Fruit fly (Drosophila melanogaster) whole organism, wandering third instar larva: ENCODE results near the gene CG32767.

ENCODE experiments used
- Abd-B ChIP-seq: fragments of >200 bp; optimal IDR thresholded peaks from 2 replicates; lab custom pipeline; 2017; ENCODE audit warnings: missing biosample characterization, missing genetic modification characterization
- CG32264 ChIP-seq: fragments of 200-800 bp; sonication (Bioruptor generic); optimal IDR thresholded peaks from 2 replicates; lab custom pipeline; 2016; ENCODE audit warnings: missing biosample characterization, missing genetic modification characterization
- CG9705 ChIP-seq: fragments of 200-800 bp; sonication (Bioruptor generic); optimal IDR thresholded peaks from 2 replicates; lab custom pipeline; 2018; ENCODE audit warnings: missing biosample characterization, mild to moderate bottlenecking, missing genetic modification characterization
- CrebA ChIP-seq: fragments of 200-800 bp; sonication (Bioruptor generic); optimal IDR thresholded peaks from 2 replicates; lab custom pipeline; 2016; ENCODE audit warnings: missing biosample characterization, mild to moderate bottlenecking, missing genetic modification characterization, borderline replicate concordance
- Dfd ChIP-seq: fragments of >200 bp; optimal IDR thresholded peaks from 2 replicates; lab custom pipeline; 2017; ENCODE audit warnings: missing biosample characterization, missing genetic modification characterization
- Dif ChIP-seq: fragments of 200-275, 200-300 bp; sonication (Bioruptor generic); optimal IDR thresholded peaks from 2 replicates; lab custom pipeline; 2018; ENCODE audit warnings: missing biosample characterization, missing genetic modification characterization; ENCODE audit not compliant: partially characterized antibody
- GATAd ChIP-seq: sonication (Bioruptor generic); optimal IDR thresholded peaks from 2 replicates; lab custom pipeline; 2016; ENCODE audit warnings: missing biosample characterization, missing genetic modification characterization
- HLH106 ChIP-seq: fragments of 200-800 bp; optimal IDR thresholded peaks from 3 replicates; lab custom pipeline; 2019; ENCODE audit warnings: missing biosample characterization, mild to moderate bottlenecking, missing genetic modification characterization, moderate library complexity
- Hnf4 ChIP-seq: fragments of 200-800 bp; sonication (Bioruptor generic); optimal IDR thresholded peaks from 2 replicates; lab custom pipeline; 2016; ENCODE audit warnings: missing biosample characterization, mild to moderate bottlenecking, missing genetic modification characterization
- Hr78 ChIP-seq: fragments of >200 bp; optimal IDR thresholded peaks from 2 replicates; lab custom pipeline; 2017; ENCODE audit warnings: missing biosample characterization, missing genetic modification characterization
- Hr83 ChIP-seq: fragments of 200-300 bp; sonication (Bioruptor generic); optimal IDR thresholded peaks from 2 replicates; lab custom pipeline; 2016; ENCODE audit warnings: missing biosample characterization, mild to moderate bottlenecking, missing genetic modification characterization, moderate library complexity; ENCODE audit not compliant: poor library complexity, severe bottlenecking
- Jra ChIP-seq: sonication (Bioruptor generic); optimal IDR thresholded peaks from 2 replicates; lab custom pipeline; 2016; ENCODE audit warnings: missing biosample characterization, missing genetic modification characterization
- Mio ChIP-seq: sonication (Bioruptor generic); optimal IDR thresholded peaks from 2 replicates; lab custom pipeline; 2016; ENCODE audit warnings: missing biosample characterization, missing genetic modification characterization
- Myc ChIP-seq: fragments of >200 bp; optimal IDR thresholded peaks from 2 replicates; lab custom pipeline; 2017
- N ChIP-seq: fragments of >200 bp; optimal IDR thresholded peaks from 2 replicates; lab custom pipeline; 2018; ENCODE audit warnings: missing biosample characterization, missing external identifiers, missing genetic modification characterization
- OdsH ChIP-seq: fragments of 200-800 bp; sonication (Bioruptor generic); optimal IDR thresholded peaks from 2 replicates; lab custom pipeline; 2016; ENCODE audit warnings: missing biosample characterization, mild to moderate bottlenecking, missing genetic modification characterization
- Rel ChIP-seq, 2 experiments: fragments of 200-800 bp; sonication (Bioruptor generic) in 1 of 2; optimal IDR thresholded peaks; 2 replicates in 1 of 2; 3 replicates in 1 of 2; lab custom pipeline; 2016 to 2019; ENCODE audit warnings: mild to moderate bottlenecking in 2 of 2, missing biosample characterization in 2 of 2, missing genetic modification characterization in 2 of 2, moderate library complexity in 1 of 2
- Sp1 ChIP-seq: fragments of 200-800 bp; sonication (Bioruptor generic); optimal IDR thresholded peaks from 3 replicates; lab custom pipeline; 2019; ENCODE audit warnings: missing biosample characterization, mild to moderate bottlenecking, missing genetic modification characterization, moderate library complexity
- Vsx2 ChIP-seq: fragments of 200-300, 225-300 bp; sonication (Bioruptor generic); optimal IDR thresholded peaks from 2 replicates; lab custom pipeline; 2018; ENCODE audit warnings: missing biosample characterization, missing genetic modification characterization; ENCODE audit not compliant: partially characterized antibody
- br ChIP-seq: fragments of 200-800 bp; sonication (Bioruptor generic); optimal IDR thresholded peaks from 2 replicates; lab custom pipeline; 2016; ENCODE audit warnings: missing biosample characterization, missing genetic modification characterization
- brk ChIP-seq: fragments of 200-800 bp; sonication (Bioruptor generic); optimal IDR thresholded peaks from 2 replicates; lab custom pipeline; 2016; ENCODE audit warnings: missing biosample characterization, mild to moderate bottlenecking, missing genetic modification characterization
- dl ChIP-seq, 2 experiments: fragments of 175-275, 200-275 bp in 1 of 2; fragments of 200-275 bp in 1 of 2; sonication (Bioruptor generic); optimal IDR thresholded peaks; lab custom pipeline; 2018; ENCODE audit warnings: mild to moderate bottlenecking in 2 of 2, missing biosample characterization in 2 of 2, missing genetic modification characterization in 2 of 2, moderate library complexity in 2 of 2; ENCODE audit not compliant: partially characterized antibody in 2 of 2, insufficient read depth in 1 of 2
- dmrt93B ChIP-seq: fragments of 200-800 bp; sonication (Bioruptor generic); optimal IDR thresholded peaks from 2 replicates; lab custom pipeline; 2018; ENCODE audit warnings: missing biosample characterization, mild to moderate bottlenecking, missing genetic modification characterization
- dsf ChIP-seq: sonication (Bioruptor generic); optimal IDR thresholded peaks from 2 replicates; lab custom pipeline; 2016; ENCODE audit warnings: missing biosample characterization, missing genetic modification characterization, borderline replicate concordance
- ey ChIP-seq: fragments of 200-800 bp; sonication (Bioruptor generic); optimal IDR thresholded peaks from 2 replicates; lab custom pipeline; 2016; ENCODE audit warnings: missing biosample characterization, missing genetic modification characterization
- foxo ChIP-seq, 2 experiments: fragments of 200-800 bp; sonication (Bioruptor generic); optimal IDR thresholded peaks; 2 replicates in 1 of 2; 3 replicates in 1 of 2; lab custom pipeline; 2016 to 2017; ENCODE audit warnings: missing biosample characterization in 2 of 2, missing genetic modification characterization in 2 of 2
- fru ChIP-seq: fragments of 200-800 bp; sonication (Bioruptor generic); optimal IDR thresholded peaks from 3 replicates; lab custom pipeline; 2016; ENCODE audit warnings: missing biosample characterization, mild to moderate bottlenecking, missing genetic modification characterization
- h ChIP-seq: fragments of 200-800 bp; sonication (Bioruptor generic); optimal IDR thresholded peaks from 3 replicates; lab custom pipeline; 2016; ENCODE audit warnings: missing biosample characterization, mild to moderate bottlenecking, missing genetic modification characterization
- jim ChIP-seq: fragments of 175-275, 200-325 bp; sonication (Bioruptor generic); optimal IDR thresholded peaks from 2 replicates; lab custom pipeline; 2016; ENCODE audit warnings: missing biosample characterization, mild to moderate bottlenecking, missing genetic modification characterization
- lola ChIP-seq: fragments of >200 bp; optimal IDR thresholded peaks from 2 replicates; lab custom pipeline; 2017; ENCODE audit warnings: missing biosample characterization, missing genetic modification characterization
- pan ChIP-seq: fragments of >200 bp; optimal IDR thresholded peaks from 2 replicates; lab custom pipeline; 2017
- psq ChIP-seq: fragments of 200-800 bp; sonication (Bioruptor generic); optimal IDR thresholded peaks from 3 replicates; lab custom pipeline; 2017; ENCODE audit warnings: missing biosample characterization, mild to moderate bottlenecking, missing genetic modification characterization, moderate library complexity
- rgr ChIP-seq: fragments of 200-800 bp; sonication (Bioruptor generic); optimal IDR thresholded peaks from 3 replicates; lab custom pipeline; 2016; ENCODE audit warnings: missing biosample characterization, mild to moderate bottlenecking, missing genetic modification characterization
- sage ChIP-seq: fragments of 200-800 bp; sonication (Bioruptor generic); optimal IDR thresholded peaks from 2 replicates; lab custom pipeline; 2016; ENCODE audit warnings: missing biosample characterization, mild to moderate bottlenecking, missing genetic modification characterization
- sv ChIP-seq: fragments of 200-800 bp; sonication (Bioruptor generic); optimal IDR thresholded peaks from 3 replicates; lab custom pipeline; 2016; ENCODE audit warnings: missing biosample characterization, missing genetic modification characterization
- tai ChIP-seq: sonication (Bioruptor generic); optimal IDR thresholded peaks from 2 replicates; lab custom pipeline; 2016; ENCODE audit warnings: missing biosample characterization, missing genetic modification characterization
- usp ChIP-seq: fragments of >200 bp; optimal IDR thresholded peaks from 2 replicates; lab custom pipeline; 2017; ENCODE audit warnings: missing biosample characterization, missing genetic modification characterization
- woc ChIP-seq: sonication (Bioruptor generic); optimal IDR thresholded peaks from 2 replicates; lab custom pipeline; 2016; ENCODE audit warnings: missing biosample characterization, mild to moderate bottlenecking, missing genetic modification characterization

The CG32767 gene

DNA sequence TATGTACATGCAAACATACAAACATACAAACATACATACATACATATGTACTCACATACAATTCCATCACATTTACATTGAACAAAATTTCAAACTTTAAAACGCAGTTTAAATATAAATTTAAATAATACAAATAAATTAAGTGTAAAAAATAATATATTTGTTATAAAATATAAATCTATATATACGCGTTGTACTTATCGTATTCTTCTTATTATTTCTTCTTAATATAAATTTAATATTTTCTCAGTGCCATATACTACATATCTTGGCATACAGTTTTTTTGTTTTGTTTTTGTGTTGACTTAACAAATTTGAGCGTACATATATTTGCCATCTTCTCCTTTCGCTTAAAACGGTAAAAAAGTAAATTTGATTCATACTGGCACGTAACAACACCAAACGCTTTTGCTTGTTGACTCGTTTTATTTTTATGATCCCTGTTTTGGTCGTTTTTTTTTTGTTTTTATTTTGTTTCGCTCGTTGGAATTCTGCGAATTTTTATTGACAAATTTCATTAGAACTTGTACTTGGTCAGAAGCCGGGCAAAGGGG, 54.4 kb downstream of the CG32767 start:
- TF ChIP-seq pan, result no peak
- no peak for TF ChIP-seq jim (GFP tag; lab: Kevin White, UChicago)
- TF ChIP-seq brk (GFP tag; lab: Kevin White, UChicago), result no peak
- no peak for TF ChIP-seq Jra (GFP tag; lab: Kevin White, UChicago)
- no peak for TF ChIP-seq h (GFP tag; lab: Kevin White, UChicago)
- no peak for TF ChIP-seq Rel (GFP tag; optimal IDR thresholded peaks at IDR 0.05; lab: Kevin White, UChicago)
- no peak for TF ChIP-seq Rel (tag; optimal IDR thresholded peaks at IDR 0.05; lab: Kevin White, UChicago)
- TF ChIP-seq HLH106, result peak; percentile 60
- no peak for TF ChIP-seq N (GFP tag; lab: Kevin White, UChicago)
- peak; percentile 14 for TF ChIP-seq fru (GFP tag; lab: Kevin White, UChicago)
- TF ChIP-seq Hr78, result no peak
- no peak for TF ChIP-seq Hnf4 (GFP tag; lab: Kevin White, UChicago)
- no peak for TF ChIP-seq dl (GFP tag; optimal IDR thresholded peaks at IDR 0.05; lab: Kevin White, UChicago; ENCODE audit: insufficient read depth in 1 of 2, partially characterized antibody in 2 of 2)
- TF ChIP-seq sv (GFP tag; lab: Kevin White, UChicago), result no peak
- TF ChIP-seq woc (GFP tag; lab: Kevin White, UChicago), result no peak
- TF ChIP-seq Vsx2, result no peak
- peak; percentile 11 for TF ChIP-seq OdsH
- TF ChIP-seq ey (GFP tag; lab: Kevin White, UChicago), result no peak
- TF ChIP-seq psq (GFP tag; lab: Kevin White, UChicago), result peak; percentile 26
- no peak for TF ChIP-seq lola (GFP tag; lab: Kevin White, UChicago)
- TF ChIP-seq usp (GFP tag; lab: Kevin White, UChicago), result no peak
- no peak for TF ChIP-seq sage (GFP tag; lab: Kevin White, UChicago)
- TF ChIP-seq Hr83, result no peak
- no peak for TF ChIP-seq Dif (GFP tag; lab: Kevin White, UChicago)
- TF ChIP-seq foxo (GFP tag; optimal IDR thresholded peaks at IDR 0.05; lab: Kevin White, UChicago), result peak in 1 of 2 experiments; percentile 36
- no peak for TF ChIP-seq dsf
- no peak for TF ChIP-seq Abd-B (GFP tag; lab: Kevin White, UChicago)
- no peak for TF ChIP-seq GATAd
- TF ChIP-seq dmrt93B (GFP tag; lab: Kevin White, UChicago), result no peak
- TF ChIP-seq CG9705 (GFP tag; lab: Kevin White, UChicago), result no peak
- TF ChIP-seq br, result no peak
- TF ChIP-seq Mio (GFP tag; lab: Kevin White, UChicago), result no peak
- no peak for TF ChIP-seq Dfd (GFP tag; lab: Kevin White, UChicago)
- TF ChIP-seq Sp1 (GFP tag; lab: Kevin White, UChicago), result peak; percentile 55
- TF ChIP-seq Myc (lab: Kevin White, UChicago), result no peak
- TF ChIP-seq CG32264 (GFP tag; lab: Kevin White, UChicago), result no peak
- no peak for TF ChIP-seq tai (GFP tag; lab: Kevin White, UChicago)
- no peak for TF ChIP-seq rgr (GFP tag; lab: Kevin White, UChicago)
- no peak for TF ChIP-seq CrebA (GFP tag; lab: Kevin White, UChicago)

- no peak for TF ChIP-seq Hnf4 (GFP tag; lab: Kevin White, UChicago)
- TF ChIP-seq Sp1 (GFP tag; lab: Kevin White, UChicago), result peak; percentile 3
- TF ChIP-seq Vsx2, result no peak
- peak; percentile 51 for TF ChIP-seq HLH106
- no peak for TF ChIP-seq dmrt93B (GFP tag; lab: Kevin White, UChicago)
- peak in 1 of 2 experiments; percentile 20 for TF ChIP-seq foxo (GFP tag; optimal IDR thresholded peaks at IDR 0.05; lab: Kevin White, UChicago)
- no peak for TF ChIP-seq pan
- TF ChIP-seq dl (GFP tag; optimal IDR thresholded peaks at IDR 0.05; lab: Kevin White, UChicago; ENCODE audit: insufficient read depth in 1 of 2, partially characterized antibody in 2 of 2), result no peak
- TF ChIP-seq sage (GFP tag; lab: Kevin White, UChicago), result no peak
- TF ChIP-seq Dfd (GFP tag; lab: Kevin White, UChicago), result no peak
- TF ChIP-seq, all 38 proteins: peak for 3
Observed at dm6 chrX:5027322-5027721, 57.2 kb downstream of the CG32767 start.
